Worm (Caenorhabditis elegans) whole organism, L4 larva: ENCODE data around the gene col-114.

ENCODE experiments used
- F10B5.3 ChIP-seq: sonication (generic microtip); optimal IDR thresholded peaks from 2 replicates; lab custom pipeline; 2016; ENCODE audit warnings: mild to moderate bottlenecking, missing genetic modification characterization, missing compliant biosample characterization
- F26F4.8 ChIP-seq: fragments of 200-800 bp; sonication (Bioruptor generic); conservative IDR thresholded peaks from 2 replicates; pipeline ENCODE4 v1.3.6; 2022; ENCODE audit warnings: missing genetic modification characterization, missing compliant biosample characterization
- F37D6.2 ChIP-seq: sonication (generic microtip); optimal IDR thresholded peaks from 2 replicates; lab custom pipeline; 2016; ENCODE audit warnings: mild to moderate bottlenecking, missing genetic modification characterization, missing compliant biosample characterization
- F44E2.7 ChIP-seq: fragments of 200-800 bp; sonication (Bioruptor generic); IDR thresholded peaks from 2 replicates; pipeline ENCODE4 v2.1.2; 2022; ENCODE audit warnings: missing genetic modification characterization, missing compliant biosample characterization
- F49E8.2 ChIP-seq: sonication (generic microtip); optimal IDR thresholded peaks from 2 replicates; lab custom pipeline; 2016; ENCODE audit warnings: missing compliant biosample characterization, mild to moderate bottlenecking, missing genetic modification characterization, borderline replicate concordance
- Y105C5A.15 ChIP-seq: fragments of 200-800 bp; sonication (Bioruptor generic); IDR thresholded peaks from 2 replicates; pipeline ENCODE4 v1.3.6; 2022; ENCODE audit warnings: missing genetic modification characterization, missing compliant biosample characterization
- ZK337.2 ChIP-seq: fragments of 200-800 bp; sonication (Bioruptor generic); IDR thresholded peaks from 2 replicates; pipeline ENCODE4 v1.3.6; 2022; ENCODE audit warnings: missing genetic modification reagents, missing genetic modification characterization, missing compliant biosample characterization
- ZK546.5 ChIP-seq, 2 experiments: sonication (generic microtip); optimal IDR thresholded peaks; 2 replicates each; lab custom pipeline; 2017; ENCODE audit warnings: missing biosample characterization in 2 of 2, missing genetic modification characterization in 2 of 2
- aly-2 ChIP-seq: sonication (generic microtip); optimal IDR thresholded peaks from 2 replicates; lab custom pipeline; 2018; ENCODE audit warnings: missing biosample characterization, missing genetic modification characterization
- ama-1 ChIP-seq: fragments of 150-350 bp; optimal IDR thresholded peaks from 2 replicates; lab custom pipeline; 2014; ENCODE audit warnings: inconsistent platforms, mixed read lengths
- ceh-44 ChIP-seq: fragments of 200-800 bp; sonication (Bioruptor generic); IDR thresholded peaks from 2 replicates; pipeline ENCODE4 v1.3.6; 2022; ENCODE audit warnings: missing genetic modification reagents, missing genetic modification characterization, missing compliant biosample characterization
- ceh-82 ChIP-seq: sonication (generic microtip); optimal IDR thresholded peaks from 2 replicates; lab custom pipeline; 2017; ENCODE audit warnings: missing biosample characterization, missing genetic modification characterization
- ces-1 ChIP-seq: fragments of 150-350 bp; sonication (generic microtip); optimal IDR thresholded peaks from 4 replicates; lab custom pipeline; 2014; ENCODE audit warnings: missing biosample characterization, missing genetic modification reagents, missing genetic modification characterization
- daf-12 ChIP-seq: fragments of 150-350 bp; optimal IDR thresholded peaks from 2 replicates; lab custom pipeline; 2014; ENCODE audit warnings: missing biosample characterization, missing genetic modification reagents, missing genetic modification characterization
- dmd-6 ChIP-seq: fragments of 200-800 bp; sonication (Bioruptor generic); IDR thresholded peaks from 2 replicates; pipeline ENCODE4 v1.3.6; 2022; ENCODE audit warnings: missing genetic modification reagents, missing genetic modification characterization, missing compliant biosample characterization
- dmd-8 ChIP-seq: fragments of 200-800 bp; sonication (Bioruptor generic); IDR thresholded peaks from 2 replicates; pipeline ENCODE4 v1.3.6; 2022; ENCODE audit warnings: missing genetic modification characterization, missing compliant biosample characterization
- dpl-1 ChIP-seq: fragments of 150-350 bp; optimal IDR thresholded peaks from 2 replicates; lab custom pipeline; 2014; ENCODE audit warnings: missing biosample characterization, missing genetic modification reagents, missing genetic modification characterization
- dve-1 ChIP-seq: sonication (generic microtip); optimal IDR thresholded peaks from 2 replicates; lab custom pipeline; 2017; ENCODE audit warnings: antibody characterized with exemption, mild to moderate bottlenecking, missing genetic modification characterization, missing compliant biosample characterization; ENCODE audit not compliant: insufficient read depth
- egl-43 ChIP-seq: fragments of 200-800 bp; sonication (Bioruptor generic); IDR thresholded peaks from 2 replicates; pipeline ENCODE4 v1.3.6; 2022; ENCODE audit warnings: missing genetic modification reagents, missing genetic modification characterization, missing compliant biosample characterization
- gei-8 ChIP-seq: fragments of 200-800 bp; sonication (Bioruptor generic); optimal IDR thresholded peaks from 2 replicates; lab custom pipeline; 2018; ENCODE audit warnings: mild to moderate bottlenecking, missing genetic modification characterization, missing compliant biosample characterization
- hif-1 ChIP-seq, 2 experiments: sonication (generic microtip); optimal IDR thresholded peaks; 2 replicates each; lab custom pipeline; 2016 to 2017; ENCODE audit warnings: missing compliant biosample characterization in 2 of 2, missing genetic modification characterization in 2 of 2, missing genetic modification reagents in 2 of 2, missing genotype in 2 of 2, mild to moderate bottlenecking in 1 of 2
- hlh-30 ChIP-seq: sonication (generic microtip); optimal IDR thresholded peaks from 2 replicates; lab custom pipeline; 2017; ENCODE audit warnings: antibody characterized with exemption, mild to moderate bottlenecking, missing genetic modification characterization, missing compliant biosample characterization; ENCODE audit not compliant: insufficient read depth
- hmg-1.1 ChIP-seq: fragments of 200-800 bp; sonication (Bioruptor generic); IDR thresholded peaks from 2 replicates; pipeline ENCODE4 v1.3.6; 2022; ENCODE audit warnings: missing genetic modification reagents, missing genetic modification characterization, missing compliant biosample characterization
- jun-1 ChIP-seq: fragments of 150-350 bp; optimal IDR thresholded peaks from 2 replicates; lab custom pipeline; 2014; ENCODE audit warnings: missing biosample characterization, missing genetic modification reagents, missing genetic modification characterization
- lin-13 ChIP-seq: fragments of 150-350 bp; optimal IDR thresholded peaks from 2 replicates; lab custom pipeline; 2014; ENCODE audit warnings: missing biosample characterization, missing genetic modification reagents, missing genetic modification characterization
- lin-29 ChIP-seq: fragments of 200-800 bp; sonication (Bioruptor generic); IDR thresholded peaks from 2 replicates; pipeline ENCODE4 v1.3.6; 2022; ENCODE audit warnings: missing genetic modification reagents, missing genetic modification characterization, missing compliant biosample characterization
- lin-39 ChIP-seq: fragments of 150-350 bp; optimal IDR thresholded peaks from 2 replicates; lab custom pipeline; 2014; ENCODE audit warnings: missing biosample characterization, missing genetic modification reagents, missing genetic modification characterization
- madf-5 ChIP-seq, 2 experiments: fragments of 200-800 bp; sonication (Bioruptor generic); IDR thresholded peaks; 2 replicates each; pipeline ENCODE4 v1.3.6; 2022; ENCODE audit warnings: missing compliant biosample characterization in 2 of 2, missing genetic modification characterization in 2 of 2
- mdl-1 ChIP-seq, 2 experiments: fragments of 150-350 bp in 1 of 2; sonication (generic microtip) in 1 of 2; optimal IDR thresholded peaks; 2 replicates each; lab custom pipeline; 2014 to 2017; ENCODE audit warnings: missing biosample characterization in 2 of 2, missing genetic modification characterization in 2 of 2
- mdt-29 ChIP-seq: fragments of 200-800 bp; sonication (Bioruptor generic); IDR thresholded peaks from 2 replicates; pipeline ENCODE4 v1.3.6; 2022; ENCODE audit warnings: missing genetic modification reagents, missing genetic modification characterization, missing compliant biosample characterization
- mep-1 ChIP-seq: fragments of 150-350 bp; sonication (generic microtip); optimal IDR thresholded peaks from 3 replicates; lab custom pipeline; 2014; ENCODE audit warnings: missing biosample characterization, missing genetic modification characterization
- mxl-2 ChIP-seq: fragments of 200-800 bp; sonication (Bioruptor generic); conservative IDR thresholded peaks from 2 replicates; pipeline ENCODE4 v1.3.6; 2022; ENCODE audit warnings: missing genetic modification reagents, missing genetic modification characterization, missing compliant biosample characterization
- mxl-3 ChIP-seq: fragments of 200-800 bp; sonication (Bioruptor generic); optimal IDR thresholded peaks from 2 replicates; lab custom pipeline; 2018; ENCODE audit warnings: mild to moderate bottlenecking, missing genetic modification characterization, missing compliant biosample characterization
- nhr-11 ChIP-seq: fragments of 150-350 bp; optimal IDR thresholded peaks from 2 replicates; lab custom pipeline; 2014; ENCODE audit warnings: missing biosample characterization, missing genetic modification characterization
- nhr-111 ChIP-seq: fragments of 200-800 bp; sonication (Bioruptor generic); optimal IDR thresholded peaks from 2 replicates; lab custom pipeline; 2018; ENCODE audit warnings: mild to moderate bottlenecking, missing genetic modification characterization, missing compliant biosample characterization
- nhr-28 ChIP-seq: fragments of 150-350 bp; optimal IDR thresholded peaks from 2 replicates; lab custom pipeline; 2014; ENCODE audit warnings: missing biosample characterization, missing genetic modification characterization
- nhr-41 ChIP-seq: fragments of 200-800 bp; sonication (Bioruptor generic); IDR thresholded peaks from 2 replicates; pipeline ENCODE4 v1.3.6; 2022; ENCODE audit warnings: missing genetic modification reagents, missing genetic modification characterization, missing compliant biosample characterization
- nhr-48 ChIP-seq: sonication (generic microtip); optimal IDR thresholded peaks from 2 replicates; lab custom pipeline; 2016; ENCODE audit warnings: mild to moderate bottlenecking, missing genetic modification characterization, missing compliant biosample characterization
- nhr-6 ChIP-seq: fragments of 150-350 bp; optimal IDR thresholded peaks from 2 replicates; lab custom pipeline; 2014; ENCODE audit warnings: missing biosample characterization, missing genetic modification characterization
- nhr-76 ChIP-seq: fragments of 150-350 bp; optimal IDR thresholded peaks from 2 replicates; lab custom pipeline; 2014; ENCODE audit warnings: missing biosample characterization, missing genetic modification characterization
- rbr-2 ChIP-seq: sonication (generic microtip); optimal IDR thresholded peaks from 2 replicates; lab custom pipeline; 2016; ENCODE audit warnings: missing genotype, missing genetic modification characterization, missing compliant biosample characterization
- sdz-12 ChIP-seq: fragments of 200-800 bp; sonication (Bioruptor generic); optimal IDR thresholded peaks from 2 replicates; lab custom pipeline; 2018; ENCODE audit warnings: mild to moderate bottlenecking, missing genetic modification characterization, missing compliant biosample characterization
- set-16 ChIP-seq: fragments of 200-800 bp; sonication (Bioruptor generic); IDR thresholded peaks from 2 replicates; pipeline ENCODE4 v1.3.6; 2022; ENCODE audit warnings: missing genetic modification reagents, missing genetic modification characterization, missing compliant biosample characterization
- skn-1 ChIP-seq: fragments of 150-350 bp; optimal IDR thresholded peaks from 2 replicates; lab custom pipeline; 2014; ENCODE audit warnings: missing biosample characterization, missing genetic modification characterization
- snpc-1.2 ChIP-seq: fragments of 200-800 bp; sonication (Bioruptor generic); IDR thresholded peaks from 2 replicates; pipeline ENCODE4 v1.3.6; 2022; ENCODE audit warnings: missing genetic modification reagents, missing genetic modification characterization, missing compliant biosample characterization
- snpc-4 ChIP-seq: fragments of 150-350 bp; optimal IDR thresholded peaks from 2 replicates; lab custom pipeline; 2014; ENCODE audit warnings: missing biosample characterization, missing genetic modification characterization
- tag-97 ChIP-seq: fragments of 200-800 bp; sonication (Bioruptor generic); IDR thresholded peaks from 2 replicates; pipeline ENCODE4 v1.3.6; 2022; ENCODE audit warnings: missing genetic modification characterization, missing compliant biosample characterization
- vab-7 ChIP-seq: fragments of 200-800 bp; sonication (Bioruptor generic); IDR thresholded peaks from 2 replicates; pipeline ENCODE4 v1.3.6; 2022; ENCODE audit warnings: missing genetic modification reagents, missing genetic modification characterization, missing compliant biosample characterization
- zag-1 ChIP-seq: fragments of 150-350 bp; optimal IDR thresholded peaks from 2 replicates; lab custom pipeline; 2014; ENCODE audit warnings: missing biosample characterization, missing genetic modification characterization
- zip-11 ChIP-seq: fragments of 200-800 bp; sonication (Bioruptor generic); IDR thresholded peaks from 2 replicates; pipeline ENCODE4 v1.3.6; 2022; ENCODE audit warnings: missing genetic modification characterization, missing compliant biosample characterization
- ztf-11 ChIP-seq: fragments of 150-350 bp; optimal IDR thresholded peaks from 2 replicates; lab custom pipeline; 2014; ENCODE audit warnings: missing biosample characterization, missing genetic modification characterization
- ztf-7 ChIP-seq: fragments of 150-350 bp; optimal IDR thresholded peaks from 2 replicates; lab custom pipeline; 2014; ENCODE audit warnings: missing biosample characterization, missing genetic modification characterization

Gene col-114

DNA sequence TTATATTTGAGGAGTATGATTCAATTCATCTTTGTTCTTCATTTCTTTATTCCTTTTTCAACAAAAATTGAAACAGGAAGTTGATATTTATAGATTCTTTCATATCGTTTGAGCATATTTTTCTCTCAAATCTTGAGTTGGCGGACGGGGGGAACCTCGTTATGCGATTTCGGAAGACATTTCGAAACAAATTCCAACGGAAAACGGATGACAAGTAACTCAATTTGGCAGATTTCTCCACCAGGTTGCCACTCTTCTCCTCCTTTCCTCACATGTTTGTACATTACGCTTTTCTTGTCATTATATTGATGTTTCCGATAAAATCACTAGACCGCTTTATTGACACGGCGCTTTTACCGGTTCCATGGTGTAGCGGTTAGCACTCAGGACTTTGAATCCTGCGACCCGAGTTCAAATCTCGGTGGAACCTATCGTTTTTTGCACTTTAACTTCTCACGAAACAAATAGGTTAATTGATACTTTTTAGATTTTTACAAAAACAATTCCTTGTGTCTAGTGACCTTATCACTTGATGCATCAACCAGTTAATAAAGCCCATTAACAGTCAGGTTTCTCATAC is 28.6 kb upstream of the col-114 start:
- no peak for TF ChIP-seq madf-5 (GFP tag; IDR thresholded peaks at IDR 0.05; lab: Robert Waterston, UW)
- TF ChIP-seq daf-12: no peak
- TF ChIP-seq zag-1: no peak
- TF ChIP-seq ZK337.2 (GFP tag; lab: Robert Waterston, UW): no peak
- TF ChIP-seq hlh-30 (tag; lab: Kevin White, UChicago): peak; percentile 26
- no peak for TF ChIP-seq nhr-111 (GFP tag; lab: Kevin White, UChicago)
- no peak for TF ChIP-seq mxl-3 (GFP tag; lab: Kevin White, UChicago)
- no peak for TF ChIP-seq zip-11 (GFP tag; lab: Robert Waterston, UW)
- TF ChIP-seq rbr-2 (tag; lab: Kevin White, UChicago): no peak
- TF ChIP-seq nhr-48 (tag; lab: Kevin White, UChicago): no peak
- no peak for TF ChIP-seq aly-2 (tag; lab: Kevin White, UChicago)
- no peak for TF ChIP-seq F10B5.3 (tag; lab: Kevin White, UChicago)
- no peak for TF ChIP-seq nhr-11 (tag; lab: Kevin White, UChicago)
- no peak for TF ChIP-seq snpc-4 (tag; lab: Kevin White, UChicago)
- TF ChIP-seq nhr-76 (tag; lab: Kevin White, UChicago): no peak
- TF ChIP-seq lin-13 (GFP tag; lab: Kevin White, UChicago): no peak
- TF ChIP-seq tag-97: no peak
- peak; percentile 70 for TF ChIP-seq vab-7 (GFP tag; lab: Robert Waterston, UW)
- no peak for TF ChIP-seq hif-1 (tag; optimal IDR thresholded peaks at IDR 0.05; lab: Kevin White, UChicago)
- TF ChIP-seq dmd-6 (GFP tag; lab: Robert Waterston, UW): no peak; the same call in 1 of the 2 replicates
- peak; percentile 33 for TF ChIP-seq ces-1 (GFP tag; lab: Kevin White, UChicago)
- 0 out of 2 replicates have a peak, but pooled peaks have one; percentile 58 for TF ChIP-seq dmd-8 (GFP tag; lab: Robert Waterston, UW)
- TF ChIP-seq ceh-82 (tag; lab: Kevin White, UChicago): no peak
- TF ChIP-seq lin-39: no peak
- TF ChIP-seq nhr-28 (tag; lab: Kevin White, UChicago): no peak
- TF ChIP-seq ama-1 (lab: Kevin White, UChicago): no peak
- no peak for TF ChIP-seq dpl-1 (GFP tag; lab: Kevin White, UChicago)
- TF ChIP-seq ZK546.5 (tag; optimal IDR thresholded peaks at IDR 0.05; lab: Kevin White, UChicago): no peak
- TF ChIP-seq F37D6.2 (tag; lab: Kevin White, UChicago): no peak
- TF ChIP-seq mxl-2 (GFP tag; lab: Robert Waterston, UW): no peak
- no peak for TF ChIP-seq mdl-1 (tag; optimal IDR thresholded peaks at IDR 0.05; lab: Kevin White, UChicago)
- TF ChIP-seq F49E8.2 (tag; lab: Kevin White, UChicago): no peak
- no peak for TF ChIP-seq nhr-41 (GFP tag; lab: Robert Waterston, UW)
- TF ChIP-seq sdz-12 (GFP tag; lab: Kevin White, UChicago): no peak
- no peak for TF ChIP-seq hmg-1.1 (GFP tag; lab: Robert Waterston, UW)
- no peak for TF ChIP-seq ztf-11 (tag; lab: Kevin White, UChicago)
- 0 out of 2 replicates have a peak, but pooled peaks have one; percentile 33 for TF ChIP-seq F26F4.8
- no peak for TF ChIP-seq ztf-7 (tag; lab: Kevin White, UChicago)
- no peak for TF ChIP-seq gei-8 (GFP tag; lab: Kevin White, UChicago)
- TF ChIP-seq snpc-1.2 (GFP tag; lab: Robert Waterston, UW): peak; percentile 85
- TF ChIP-seq mdt-29 (GFP tag; lab: Robert Waterston, UW): no peak
- no peak for TF ChIP-seq skn-1
- TF ChIP-seq Y105C5A.15 (GFP tag; lab: Robert Waterston, UW): no peak
- TF ChIP-seq set-16 (GFP tag; lab: Robert Waterston, UW): no peak
- TF ChIP-seq nhr-6 (tag; lab: Kevin White, UChicago): no peak
- no peak for TF ChIP-seq F44E2.7 (GFP tag; lab: Robert Waterston, UW)
- no peak for TF ChIP-seq ceh-44 (GFP tag; lab: Robert Waterston, UW)
- no peak for TF ChIP-seq jun-1 (tag; lab: Kevin White, UChicago)
- TF ChIP-seq lin-29 (GFP tag; lab: Robert Waterston, UW): no peak
- no peak for TF ChIP-seq egl-43 (GFP tag; lab: Robert Waterston, UW)
- no peak for TF ChIP-seq mep-1 (tag; lab: Kevin White, UChicago)
- TF ChIP-seq dve-1 (tag; lab: Kevin White, UChicago): no peak
